Worm (Caenorhabditis elegans) whole organism, L4 larva: ENCODE results near the gene gur-3.

ENCODE experiments used
- F10B5.3 ChIP-seq: sonication (generic microtip); optimal IDR thresholded peaks from 2 replicates; lab custom pipeline; 2016; ENCODE audit warnings: mild to moderate bottlenecking, missing genetic modification characterization, missing compliant biosample characterization
- R02D3.7 ChIP-seq: fragments of 150-350 bp; sonication (generic microtip); optimal IDR thresholded peaks from 3 replicates; lab custom pipeline; 2014; ENCODE audit warnings: missing biosample characterization, missing genetic modification characterization
- T20F7.1 ChIP-seq: fragments of 200-800 bp; sonication (Bioruptor generic); optimal IDR thresholded peaks from 2 replicates; lab custom pipeline; 2018; ENCODE audit warnings: mild to moderate bottlenecking, missing genetic modification characterization, missing compliant biosample characterization
- Y105C5A.15 ChIP-seq: fragments of 200-800 bp; sonication (Bioruptor generic); IDR thresholded peaks from 2 replicates; pipeline ENCODE4 v1.3.6; 2022; ENCODE audit warnings: missing genetic modification characterization, missing compliant biosample characterization
- Y75B8A.6 ChIP-seq: fragments of 200-800 bp; sonication (Bioruptor generic); IDR thresholded peaks from 2 replicates; pipeline ENCODE4 v1.3.6; 2022; ENCODE audit warnings: missing genetic modification reagents, missing genetic modification characterization, missing compliant biosample characterization
- aha-1 ChIP-seq: fragments of 150-350 bp; peaks from one replicate; lab custom pipeline; 2014; ENCODE audit warnings: missing biosample characterization, missing genetic modification characterization
- aly-2 ChIP-seq: sonication (generic microtip); optimal IDR thresholded peaks from 2 replicates; lab custom pipeline; 2018; ENCODE audit warnings: missing biosample characterization, missing genetic modification characterization
- ama-1 ChIP-seq: fragments of 150-350 bp; optimal IDR thresholded peaks from 2 replicates; lab custom pipeline; 2014; ENCODE audit warnings: inconsistent platforms, mixed read lengths
- arid-1 ChIP-seq: fragments of 200-800 bp; sonication (Bioruptor generic); conservative IDR thresholded peaks from 2 replicates; pipeline ENCODE4 v1.3.6; 2022; ENCODE audit warnings: missing genetic modification reagents, missing genetic modification characterization, missing compliant biosample characterization
- attf-4 ChIP-seq: sonication (generic microtip); optimal IDR thresholded peaks from 3 replicates; lab custom pipeline; 2017; ENCODE audit warnings: missing biosample characterization, missing genetic modification characterization
- ceh-20 ChIP-seq: fragments of 200-800 bp; sonication (Bioruptor generic); IDR thresholded peaks from 2 replicates; pipeline ENCODE4 v1.3.6; 2022; ENCODE audit warnings: missing genetic modification reagents, missing genetic modification characterization, missing compliant biosample characterization
- ceh-28 ChIP-seq: fragments of 150-350 bp; optimal IDR thresholded peaks from 2 replicates; lab custom pipeline; 2014; ENCODE audit warnings: missing biosample characterization, missing genetic modification reagents, missing genetic modification characterization
- ceh-32 ChIP-seq: sonication (generic microtip); optimal IDR thresholded peaks from 2 replicates; lab custom pipeline; 2016; ENCODE audit warnings: mild to moderate bottlenecking, missing genetic modification characterization, missing compliant biosample characterization; ENCODE audit not compliant: poor library complexity
- ceh-82 ChIP-seq: sonication (generic microtip); optimal IDR thresholded peaks from 2 replicates; lab custom pipeline; 2017; ENCODE audit warnings: missing biosample characterization, missing genetic modification characterization
- daf-19 ChIP-seq: fragments of 200-800 bp; sonication (Bioruptor generic); conservative IDR thresholded peaks from 2 replicates; pipeline ENCODE4 v1.3.6; 2022; ENCODE audit warnings: missing genetic modification characterization, missing compliant biosample characterization
- daf-8 ChIP-seq: fragments of 200-800 bp; sonication (Bioruptor generic); IDR thresholded peaks from 2 replicates; pipeline ENCODE4 v1.3.6; 2022; ENCODE audit warnings: missing genetic modification characterization, missing compliant biosample characterization
- dmd-8 ChIP-seq: fragments of 200-800 bp; sonication (Bioruptor generic); IDR thresholded peaks from 2 replicates; pipeline ENCODE4 v1.3.6; 2022; ENCODE audit warnings: missing genetic modification characterization, missing compliant biosample characterization
- dmd-9 ChIP-seq: fragments of 200-800 bp; sonication (Bioruptor generic); IDR thresholded peaks from 2 replicates; pipeline ENCODE4 v1.3.6; 2022; ENCODE audit warnings: missing genetic modification reagents, missing genetic modification characterization, missing compliant biosample characterization
- dve-1 ChIP-seq: sonication (generic microtip); optimal IDR thresholded peaks from 2 replicates; lab custom pipeline; 2017; ENCODE audit warnings: antibody characterized with exemption, mild to moderate bottlenecking, missing genetic modification characterization, missing compliant biosample characterization; ENCODE audit not compliant: insufficient read depth
- egl-43 ChIP-seq: fragments of 200-800 bp; sonication (Bioruptor generic); IDR thresholded peaks from 2 replicates; pipeline ENCODE4 v1.3.6; 2022; ENCODE audit warnings: missing genetic modification reagents, missing genetic modification characterization, missing compliant biosample characterization
- hif-1 ChIP-seq, 2 experiments: sonication (generic microtip); optimal IDR thresholded peaks; 2 replicates each; lab custom pipeline; 2016 to 2017; ENCODE audit warnings: missing compliant biosample characterization in 2 of 2, missing genetic modification characterization in 2 of 2, missing genetic modification reagents in 2 of 2, missing genotype in 2 of 2, mild to moderate bottlenecking in 1 of 2
- hlh-30 ChIP-seq: sonication (generic microtip); optimal IDR thresholded peaks from 2 replicates; lab custom pipeline; 2017; ENCODE audit warnings: antibody characterized with exemption, mild to moderate bottlenecking, missing genetic modification characterization, missing compliant biosample characterization; ENCODE audit not compliant: insufficient read depth
- hmg-1.1 ChIP-seq: fragments of 200-800 bp; sonication (Bioruptor generic); IDR thresholded peaks from 2 replicates; pipeline ENCODE4 v1.3.6; 2022; ENCODE audit warnings: missing genetic modification reagents, missing genetic modification characterization, missing compliant biosample characterization
- jun-1 ChIP-seq: fragments of 150-350 bp; optimal IDR thresholded peaks from 2 replicates; lab custom pipeline; 2014; ENCODE audit warnings: missing biosample characterization, missing genetic modification reagents, missing genetic modification characterization
- lin-29 ChIP-seq: fragments of 200-800 bp; sonication (Bioruptor generic); IDR thresholded peaks from 2 replicates; pipeline ENCODE4 v1.3.6; 2022; ENCODE audit warnings: missing genetic modification reagents, missing genetic modification characterization, missing compliant biosample characterization
- lir-3 ChIP-seq: sonication (generic microtip); optimal IDR thresholded peaks from 2 replicates; lab custom pipeline; 2016; ENCODE audit warnings: mild to moderate bottlenecking, missing genetic modification characterization, missing compliant biosample characterization
- mdl-1 ChIP-seq, 2 experiments: fragments of 150-350 bp in 1 of 2; sonication (generic microtip) in 1 of 2; optimal IDR thresholded peaks; 2 replicates each; lab custom pipeline; 2014 to 2017; ENCODE audit warnings: missing biosample characterization in 2 of 2, missing genetic modification characterization in 2 of 2
- mep-1 ChIP-seq: fragments of 150-350 bp; sonication (generic microtip); optimal IDR thresholded peaks from 3 replicates; lab custom pipeline; 2014; ENCODE audit warnings: missing biosample characterization, missing genetic modification characterization
- mes-2 ChIP-seq: sonication (generic microtip); optimal IDR thresholded peaks from 2 replicates; lab custom pipeline; 2016; ENCODE audit warnings: missing genotype, mild to moderate bottlenecking, missing genetic modification characterization, missing compliant biosample characterization; ENCODE audit not compliant: poor library complexity, severe bottlenecking
- mxl-2 ChIP-seq: fragments of 200-800 bp; sonication (Bioruptor generic); conservative IDR thresholded peaks from 2 replicates; pipeline ENCODE4 v1.3.6; 2022; ENCODE audit warnings: missing genetic modification reagents, missing genetic modification characterization, missing compliant biosample characterization
- mxl-3 ChIP-seq: fragments of 200-800 bp; sonication (Bioruptor generic); optimal IDR thresholded peaks from 2 replicates; lab custom pipeline; 2018; ENCODE audit warnings: mild to moderate bottlenecking, missing genetic modification characterization, missing compliant biosample characterization
- nhr-11 ChIP-seq: fragments of 150-350 bp; optimal IDR thresholded peaks from 2 replicates; lab custom pipeline; 2014; ENCODE audit warnings: missing biosample characterization, missing genetic modification characterization
- nhr-111 ChIP-seq: fragments of 200-800 bp; sonication (Bioruptor generic); optimal IDR thresholded peaks from 2 replicates; lab custom pipeline; 2018; ENCODE audit warnings: mild to moderate bottlenecking, missing genetic modification characterization, missing compliant biosample characterization
- nhr-28 ChIP-seq: fragments of 150-350 bp; optimal IDR thresholded peaks from 2 replicates; lab custom pipeline; 2014; ENCODE audit warnings: missing biosample characterization, missing genetic modification characterization
- nhr-42 ChIP-seq: fragments of 200-800 bp; sonication (Bioruptor generic); IDR thresholded peaks from 2 replicates; pipeline ENCODE4 v1.3.6; 2022; ENCODE audit warnings: missing genetic modification characterization, missing compliant biosample characterization
- nhr-48 ChIP-seq: sonication (generic microtip); optimal IDR thresholded peaks from 2 replicates; lab custom pipeline; 2016; ENCODE audit warnings: mild to moderate bottlenecking, missing genetic modification characterization, missing compliant biosample characterization
- nhr-76 ChIP-seq: fragments of 150-350 bp; optimal IDR thresholded peaks from 2 replicates; lab custom pipeline; 2014; ENCODE audit warnings: missing biosample characterization, missing genetic modification characterization
- nhr-77 ChIP-seq: fragments of 150-350 bp; optimal IDR thresholded peaks from 2 replicates; lab custom pipeline; 2014; ENCODE audit warnings: missing biosample characterization, missing genetic modification characterization
- pha-4 ChIP-seq, 2 experiments: fragments of 150-350 bp in 1 of 2; fragments of 200-800 bp in 1 of 2; sonication (Bioruptor generic) in 1 of 2; IDR thresholded peaks in 1 of 2; optimal IDR thresholded peaks in 1 of 2; 2 replicates each; pipeline versions ENCODE4 v1.3.6 to Lab custom; 2014 to 2022; ENCODE audit warnings: missing genetic modification characterization in 2 of 2, missing genetic modification reagents in 2 of 2, missing biosample characterization in 1 of 2, missing compliant biosample characterization in 1 of 2
- php-3 ChIP-seq: fragments of 200-800 bp; sonication (Bioruptor generic); IDR thresholded peaks from 2 replicates; pipeline ENCODE4 v1.3.6; 2022; ENCODE audit warnings: missing genetic modification reagents, missing genetic modification characterization, missing compliant biosample characterization
- pqm-1 ChIP-seq: sonication (generic microtip); optimal IDR thresholded peaks from 2 replicates; lab custom pipeline; 2017; ENCODE audit warnings: missing biosample characterization, missing genetic modification characterization
- rbr-2 ChIP-seq: sonication (generic microtip); optimal IDR thresholded peaks from 2 replicates; lab custom pipeline; 2016; ENCODE audit warnings: missing genotype, missing genetic modification characterization, missing compliant biosample characterization
- snpc-1.2 ChIP-seq: fragments of 200-800 bp; sonication (Bioruptor generic); IDR thresholded peaks from 2 replicates; pipeline ENCODE4 v1.3.6; 2022; ENCODE audit warnings: missing genetic modification reagents, missing genetic modification characterization, missing compliant biosample characterization
- snpc-4 ChIP-seq: fragments of 150-350 bp; optimal IDR thresholded peaks from 2 replicates; lab custom pipeline; 2014; ENCODE audit warnings: missing biosample characterization, missing genetic modification characterization
- spr-3 ChIP-seq: fragments of 200-800 bp; sonication (Bioruptor generic); optimal IDR thresholded peaks from 2 replicates; lab custom pipeline; 2018; ENCODE audit warnings: mild to moderate bottlenecking, missing genetic modification characterization, missing compliant biosample characterization
- tra-1 ChIP-seq: fragments of 200-800 bp; sonication (Bioruptor generic); IDR thresholded peaks from 2 replicates; pipeline ENCODE4 v1.3.6; 2022; ENCODE audit warnings: missing genetic modification reagents, missing genetic modification characterization, missing compliant biosample characterization
- unc-130 ChIP-seq: sonication (generic microtip); optimal IDR thresholded peaks from 2 replicates; lab custom pipeline; 2016; ENCODE audit warnings: missing genetic modification reagents, missing genetic modification characterization, missing compliant biosample characterization
- unc-39 ChIP-seq: sonication (generic microtip); optimal IDR thresholded peaks from 2 replicates; lab custom pipeline; 2017; ENCODE audit warnings: missing biosample characterization, missing genetic modification characterization
- unc-62 ChIP-seq, 3 experiments: fragments of 150-350 bp in 1 of 3; sonication (generic microtip); optimal IDR thresholded peaks in 2 of 3; peaks in 1 of 3; 1 replicate in 1 of 3; 2 replicates in 2 of 3; lab custom pipeline; 2014 to 2017; ENCODE audit warnings: missing biosample characterization in 3 of 3, missing genetic modification characterization in 3 of 3, missing genetic modification reagents in 3 of 3, missing genotype in 1 of 3
- zag-1 ChIP-seq: fragments of 150-350 bp; optimal IDR thresholded peaks from 2 replicates; lab custom pipeline; 2014; ENCODE audit warnings: missing biosample characterization, missing genetic modification characterization
- zip-11 ChIP-seq: fragments of 200-800 bp; sonication (Bioruptor generic); IDR thresholded peaks from 2 replicates; pipeline ENCODE4 v1.3.6; 2022; ENCODE audit warnings: missing genetic modification characterization, missing compliant biosample characterization
- ztf-11 ChIP-seq: fragments of 150-350 bp; optimal IDR thresholded peaks from 2 replicates; lab custom pipeline; 2014; ENCODE audit warnings: missing biosample characterization, missing genetic modification characterization

The gur-3 gene

ce11 chrX:10395668-10396067 is 10.4 kb downstream of the gur-3 start (continued):
- TF ChIP-seq snpc-4 (no peak), mdl-1 (tag; optimal IDR thresholded peaks at IDR 0.05; lab: Kevin White, UChicago) (no peak), zip-11 (GFP tag; lab: Robert Waterston, UW) (no peak), spr-3 (GFP tag; lab: Kevin White, UChicago) (no peak), Y105C5A.15 (GFP tag; lab: Robert Waterston, UW) (no peak), aha-1 (tag; lab: Kevin White, UChicago) (peak; percentile 92), dve-1 (peak; percentile 26), attf-4 (no peak), nhr-77 (tag; lab: Kevin White, UChicago) (no peak), F10B5.3 (tag; lab: Kevin White, UChicago) (no peak), mes-2 (tag; lab: Kevin White, UChicago) (peak; percentile 45), T20F7.1 (no peak), pha-4 (GFP tag; IDR thresholded peaks at IDR 0.05; lab: Robert Waterston, UW) (no peak), pha-4 (tag; optimal IDR thresholded peaks at IDR 0.05; lab: Kevin White, UChicago) (no peak), nhr-76 (tag; lab: Kevin White, UChicago) (no peak), ceh-28 (tag; lab: Kevin White, UChicago) (no peak), ama-1 (lab: Kevin White, UChicago) (no peak), pqm-1 (tag; lab: Kevin White, UChicago) (no peak), unc-62 (GFP tag; optimal IDR thresholded peaks at IDR 0.05 in 1 of 2; lab: Kevin White, UChicago) (peak in 1 of 2 experiments; percentile 25), unc-62 (tag; optimal IDR thresholded peaks at IDR 0.05; lab: Kevin White, UChicago) (no peak), snpc-1.2 (GFP tag; lab: Robert Waterston, UW) (no peak), dmd-9 (GFP tag; lab: Robert Waterston, UW) (no peak), nhr-111 (GFP tag; lab: Kevin White, UChicago) (no peak), egl-43 (peak; percentile 47; the same call in 1 of the 2 replicates), nhr-28 (peak; percentile 28), hlh-30 (no peak), R02D3.7 (tag; lab: Kevin White, UChicago) (no peak), hmg-1.1 (GFP tag; lab: Robert Waterston, UW) (peak; percentile 46; the same call in 1 of the 2 replicates), mep-1 (tag; lab: Kevin White, UChicago) (peak; percentile 36), zag-1 (tag; lab: Kevin White, UChicago) (no peak), tra-1 (GFP tag; lab: Robert Waterston, UW) (no peak), nhr-42 (no peak), lir-3 (tag; lab: Kevin White, UChicago) (no peak), mxl-3 (GFP tag; lab: Kevin White, UChicago) (peak; percentile 24), unc-130 (GFP tag; lab: Kevin White, UChicago) (no peak), jun-1 (tag; lab: Kevin White, UChicago) (no peak), nhr-48 (tag; lab: Kevin White, UChicago) (no peak), rbr-2 (tag; lab: Kevin White, UChicago) (no peak), mxl-2 (GFP tag; lab: Robert Waterston, UW) (no peak), ceh-32 (tag; lab: Kevin White, UChicago) (no peak), dmd-8 (GFP tag; lab: Robert Waterston, UW) (no peak), php-3 (GFP tag; lab: Robert Waterston, UW) (no peak), nhr-11 (tag; lab: Kevin White, UChicago) (no peak), ceh-20 (GFP tag; lab: Robert Waterston, UW) (no peak), aly-2 (tag; lab: Kevin White, UChicago) (no peak), arid-1 (GFP tag; lab: Robert Waterston, UW) (no peak), Y75B8A.6 (GFP tag; lab: Robert Waterston, UW) (no peak), daf-19 (GFP tag; lab: Robert Waterston, UW) (no peak), daf-8 (no peak), ztf-11 (no peak), ceh-82 (tag; lab: Kevin White, UChicago) (no peak), lin-29 (GFP tag; lab: Robert Waterston, UW) (no peak), hif-1 (tag; optimal IDR thresholded peaks at IDR 0.05; lab: Kevin White, UChicago) (no peak), unc-39 (tag; lab: Kevin White, UChicago) (no peak)
